Worm (Caenorhabditis elegans): Measurements from ENCODE around the gene T02H6.5.

T02H6.5 gene

DNA sequence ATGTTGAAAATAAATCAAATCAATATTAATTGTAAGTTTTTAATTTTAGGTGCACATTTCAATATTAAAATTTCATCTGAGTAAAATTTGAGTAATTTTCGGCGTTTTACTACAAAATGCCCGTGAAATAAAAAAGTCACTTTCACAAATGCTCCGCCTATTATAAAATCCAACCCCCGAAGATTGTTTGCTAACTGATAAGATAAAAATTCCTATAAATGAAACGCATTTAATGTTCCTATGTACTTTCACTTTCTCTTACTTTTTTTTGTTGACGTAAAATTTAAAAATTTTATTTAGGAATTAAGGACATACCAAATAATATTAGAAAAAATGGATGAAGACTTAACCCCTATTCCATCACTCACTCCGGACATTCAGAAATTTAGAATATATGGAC lies 26.5 kb upstream of the T02H6.5 start, which contains the start of gene sdz-24:
Gene sdz-24 (plus strand): TSS at position 301 of the 400 bp plus-strand sequence.
- no peak for TF ChIP-seq che-1 (tag; optimal IDR thresholded peaks at IDR 0.05)
- TF ChIP-seq mec-3 (tag; optimal IDR thresholded peaks at IDR 0.05; ENCODE audit: borderline replicate concordance): no peak
- TF ChIP-seq pqm-1 (tag; optimal IDR thresholded peaks at IDR 0.05): no peak
- TF ChIP-seq ceh-14 (tag; optimal IDR thresholded peaks at IDR 0.05): no peak

DNA sequence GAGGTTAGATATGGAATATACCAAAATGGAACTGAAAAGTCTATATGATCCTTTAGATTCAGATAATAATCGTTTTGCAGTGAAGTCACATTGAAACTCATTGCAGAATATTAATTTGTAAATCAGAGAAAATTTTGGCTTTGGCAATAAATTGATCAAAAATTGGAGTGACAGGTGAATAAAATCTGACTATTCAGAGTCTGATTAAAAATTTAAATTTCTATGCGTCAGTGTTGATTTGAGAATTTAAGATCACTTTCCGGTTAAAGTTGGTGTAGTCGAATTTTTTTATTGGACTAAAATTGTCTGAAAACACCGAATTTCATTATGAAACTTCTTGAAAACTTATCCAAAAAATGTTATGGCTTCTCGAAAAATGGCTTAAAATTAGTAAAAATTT lies 23.2 kb upstream of the T02H6.5 start, which contains the start of gene sri-45:
Gene sri-45 (minus strand): TSS at position 101 of the 400 bp plus-strand sequence.
- no peak for TF ChIP-seq fax-1 (tag; optimal IDR thresholded peaks at IDR 0.05)
- TF ChIP-seq odd-2 (tag; optimal IDR thresholded peaks at IDR 0.05): no peak
- no peak for TF ChIP-seq gmeb-2 (tag; optimal IDR thresholded peaks at IDR 0.05)
- no peak for TF ChIP-seq sox-2 (GFP tag; IDR thresholded peaks at IDR 0.05)

DNA sequence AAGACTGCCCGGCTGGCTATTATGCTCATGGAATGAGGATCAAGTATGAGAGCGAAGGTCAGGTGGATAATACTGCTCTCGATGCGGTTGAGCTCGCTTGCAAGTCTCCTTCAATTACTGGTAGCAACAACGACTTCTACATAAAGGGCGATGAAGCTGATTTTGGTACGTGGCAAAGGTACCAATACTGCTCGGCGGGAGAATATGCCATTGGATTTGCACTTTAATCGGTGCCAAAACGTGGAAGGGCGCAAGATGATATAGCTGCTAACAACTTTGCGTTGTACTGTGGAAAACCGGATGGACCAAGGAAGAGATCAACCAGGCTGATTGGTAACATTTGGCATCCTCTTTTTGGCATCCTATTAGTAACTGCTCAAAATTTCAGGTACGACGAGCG lies 17.0 kb upstream of the T02H6.5 start:
- TF ChIP-seq ceh-19 (GFP tag; optimal IDR thresholded peaks at IDR 0.05): no peak

DNA sequence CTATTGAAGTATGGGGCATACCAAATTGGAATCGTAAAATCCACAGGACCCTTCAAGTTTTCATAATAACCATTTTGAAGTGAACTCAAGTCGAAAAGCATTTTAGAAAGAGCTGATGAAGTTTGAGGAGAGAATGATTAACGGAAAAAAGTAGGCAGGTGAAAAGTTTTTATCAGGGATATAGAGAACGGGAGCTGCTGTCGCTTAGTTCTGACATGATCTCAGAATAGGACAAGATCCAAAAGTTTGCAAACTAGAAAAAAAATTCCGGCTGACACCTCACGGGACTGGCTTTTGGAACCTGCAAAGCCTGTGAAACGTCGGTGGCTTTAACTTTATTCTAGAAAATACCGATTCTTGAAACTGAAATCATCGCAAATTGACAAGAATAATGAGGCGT lies 13.9 kb upstream of the T02H6.5 start, which contains the start of gene sri-46:
Gene sri-46 (minus strand): TSS at position 101 of the 400 bp plus-strand sequence.
- no peak for TF ChIP-seq tbx-2 (tag; optimal IDR thresholded peaks at IDR 0.05)
- no peak for TF ChIP-seq hlh-30 (tag; optimal IDR thresholded peaks at IDR 0.05; ENCODE audit: insufficient read depth)
- TF ChIP-seq npax-4 (tag; optimal IDR thresholded peaks at IDR 0.05): no peak
- TF ChIP-seq Y22D7AL.16 (tag; optimal IDR thresholded peaks at IDR 0.05): no peak
- TF ChIP-seq tbx-7 (tag; optimal IDR thresholded peaks at IDR 0.05): no peak
- TF ChIP-seq ceh-18 (tag; optimal IDR thresholded peaks at IDR 0.05): no peak
- no peak for TF ChIP-seq ceh-19 (GFP tag; optimal IDR thresholded peaks at IDR 0.05)
- no peak for TF ChIP-seq pros-1 (tag; optimal IDR thresholded peaks at IDR 0.05)
- TF ChIP-seq ceh-2 (tag; optimal IDR thresholded peaks at IDR 0.05): no peak
- no peak for TF ChIP-seq ceh-31 (tag; optimal IDR thresholded peaks at IDR 0.05)

DNA sequence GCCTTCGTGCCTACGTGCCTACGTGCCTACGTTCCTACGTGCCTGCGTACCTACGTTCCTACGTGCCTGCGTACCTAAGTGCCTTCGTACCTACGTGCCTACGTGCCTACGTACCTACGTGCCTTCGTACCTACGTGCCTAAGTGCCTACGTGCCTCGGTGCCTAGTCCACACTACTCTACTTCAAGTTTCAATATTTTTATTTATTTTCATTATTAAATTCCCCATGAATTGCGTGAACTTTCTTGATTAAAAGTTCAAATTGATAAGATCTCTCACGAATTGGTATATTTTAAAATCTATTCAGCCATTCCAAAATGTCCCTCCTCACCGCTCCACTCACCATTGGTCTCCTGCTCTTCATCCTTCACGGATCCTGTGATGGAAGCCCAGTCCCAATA lies 10.8 kb upstream of the T02H6.5 start, which contains the start of gene Y39F10C.3:
Gene Y39F10C.3 (plus strand): TSS at position 301 of the 400 bp plus-strand sequence.
- TF ChIP-seq rnt-1 (tag; optimal IDR thresholded peaks at IDR 0.05) (no peak), ceh-30 (tag; optimal IDR thresholded peaks at IDR 0.05) (no peak), T23F11.4 (GFP tag; optimal IDR thresholded peaks at IDR 0.05) (no peak), ttx-3 (tag; optimal IDR thresholded peaks at IDR 0.05) (no peak), odd-2 (tag; optimal IDR thresholded peaks at IDR 0.05) (no peak), K02D7.2 (tag; optimal IDR thresholded peaks at IDR 0.05) (no peak), zip-5 (tag; optimal IDR thresholded peaks at IDR 0.05) (no peak), pax-1 (tag; optimal IDR thresholded peaks at IDR 0.05) (no peak), C38D4.7 (GFP tag; optimal IDR thresholded peaks at IDR 0.05) (no peak), ceh-34 (tag; optimal IDR thresholded peaks at IDR 0.05) (no peak), nfya-1 (tag; optimal IDR thresholded peaks at IDR 0.05) (no peak), hlh-15 (tag; optimal IDR thresholded peaks at IDR 0.05) (no peak), sox-2 (GFP tag; IDR thresholded peaks at IDR 0.05) (no peak), tbx-2 (tag; optimal IDR thresholded peaks at IDR 0.05) (no peak), ceh-31 (tag; optimal IDR thresholded peaks at IDR 0.05) (no peak), ahr-1 (tag; optimal IDR thresholded peaks at IDR 0.05) (no peak), pha-2 (tag; optimal IDR thresholded peaks at IDR 0.05) (no peak), sox-4 (tag; optimal IDR thresholded peaks at IDR 0.05) (no peak), elt-4 (tag; optimal IDR thresholded peaks at IDR 0.05) (no peak)

DNA sequence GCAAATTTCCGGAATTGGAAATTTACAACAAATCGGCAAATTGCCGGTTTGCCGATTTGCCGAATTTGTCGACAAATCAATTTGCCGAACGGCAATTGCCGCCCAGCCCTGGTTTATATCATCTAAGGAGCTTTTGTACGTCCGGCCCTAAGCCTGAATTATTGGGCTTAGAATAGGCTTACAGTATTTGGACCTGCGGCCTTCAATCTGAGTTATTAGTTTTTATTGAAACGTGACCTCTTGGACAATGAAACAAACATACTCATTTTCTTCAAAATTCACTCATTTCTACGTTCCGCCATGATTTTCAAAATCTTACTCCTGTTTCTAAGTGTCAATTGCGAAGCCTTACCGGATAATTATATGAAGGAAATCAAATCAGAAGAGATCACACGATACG lies 9.6 kb upstream of the T02H6.5 start, which contains the start of gene Y39F10C.1:
Gene Y39F10C.1 (plus strand): TSS at position 301 of the 400 bp plus-strand sequence.
- TF ChIP-seq hlh-8 (tag; optimal IDR thresholded peaks at IDR 0.05) (no peak), unc-42 (tag; optimal IDR thresholded peaks at IDR 0.05) (no peak), tbx-7 (tag; optimal IDR thresholded peaks at IDR 0.05) (no peak), unc-3 (GFP tag; conservative IDR thresholded peaks at IDR 0.05) (no peak), unc-3 (tag; optimal IDR thresholded peaks at IDR 0.05) (no peak), Y22D7AL.16 (tag; optimal IDR thresholded peaks at IDR 0.05) (no peak), hlh-6 (tag; optimal IDR thresholded peaks at IDR 0.05) (no peak), nhr-11 (tag; optimal IDR thresholded peaks at IDR 0.05) (no peak), ceh-19 (GFP tag; optimal IDR thresholded peaks at IDR 0.05) (no peak), eyg-1 (tag; optimal IDR thresholded peaks at IDR 0.05) (no peak), ceh-22 (tag; optimal IDR thresholded peaks at IDR 0.05) (no peak), fax-1 (tag; optimal IDR thresholded peaks at IDR 0.05) (no peak), ceh-14 (tag; optimal IDR thresholded peaks at IDR 0.05) (no peak), pha-2 (tag; optimal IDR thresholded peaks at IDR 0.05) (no peak), ceh-48 (tag; optimal IDR thresholded peaks at IDR 0.05) (no peak)

Measured in whole organism, late embryonic.